Worm (Caenorhabditis elegans): ENCODE results near the gene Y113G7B.11.

Gene Y113G7B.11

DNA sequence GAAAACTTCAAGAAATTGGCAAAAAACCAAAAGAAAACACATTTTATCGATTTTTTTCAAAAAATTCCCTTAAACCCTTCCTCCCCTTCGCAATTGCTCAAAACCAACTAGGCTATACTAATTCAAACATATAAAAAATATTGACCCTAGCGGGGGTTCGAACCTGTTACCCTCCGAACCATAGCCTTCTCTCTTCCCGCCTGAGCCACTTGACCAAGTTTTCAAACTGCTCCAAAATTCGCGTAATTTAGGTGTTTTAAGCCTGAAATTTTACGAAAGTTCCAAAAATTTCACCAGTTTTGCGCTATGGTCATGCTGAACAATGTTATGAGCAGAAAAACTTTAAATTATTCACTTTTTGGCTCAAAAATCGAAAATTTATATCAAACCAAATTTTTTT, 19.3 kb upstream of the Y113G7B.11 start (continued):
- no peak for TF ChIP-seq ceh-100 (GFP tag; IDR thresholded peaks at IDR 0.05)
- TF ChIP-seq attf-5 (GFP tag; optimal IDR thresholded peaks at IDR 0.05), result peak; percentile 7
- TF ChIP-seq hmg-1.2 (GFP tag; IDR thresholded peaks at IDR 0.05), result no peak
- TF ChIP-seq Y53F4B.3 (GFP tag; IDR thresholded peaks at IDR 0.05), result no peak
- TF ChIP-seq ztf-3 (GFP tag; optimal IDR thresholded peaks at IDR 0.05), result no peak
- peak; percentile 3 for TF ChIP-seq him-1 (tag; optimal IDR thresholded peaks at IDR 0.05)
- no peak for TF ChIP-seq dpff-1 (tag; optimal IDR thresholded peaks at IDR 0.05)
- TF ChIP-seq nhr-179 (tag; optimal IDR thresholded peaks at IDR 0.05), result no peak
- TF ChIP-seq nfya-2 (GFP tag; IDR thresholded peaks at IDR 0.05), result no peak
- no peak for TF ChIP-seq snpc-3.4 (tag; optimal IDR thresholded peaks at IDR 0.05)
- no peak for TF ChIP-seq F10E7.11 (tag; optimal IDR thresholded peaks at IDR 0.05)
- 0 out of 2 replicates have a peak, but pooled peaks have one; percentile 33 for TF ChIP-seq aptf-3 (GFP tag; IDR thresholded peaks at IDR 0.05)
- TF ChIP-seq ceh-27 (GFP tag; optimal IDR thresholded peaks at IDR 0.05), result no peak
- TF ChIP-seq atf-7 (tag; optimal IDR thresholded peaks at IDR 0.05), result no peak
- no peak for TF ChIP-seq mes-4 (tag; optimal IDR thresholded peaks at IDR 0.05)
- no peak for TF ChIP-seq hmg-20 (GFP tag; IDR thresholded peaks at IDR 0.05)
- no peak for TF ChIP-seq sea-2 (GFP tag; IDR thresholded peaks at IDR 0.05)
- TF ChIP-seq F49E8.2 (tag; optimal IDR thresholded peaks at IDR 0.05; ENCODE audit: insufficient read depth), result no peak
- no peak for TF ChIP-seq ztf-18 (tag; optimal IDR thresholded peaks at IDR 0.05)
- TF ChIP-seq ztf-22 (GFP tag; optimal IDR thresholded peaks at IDR 0.05), result no peak
- no peak for TF ChIP-seq B0035.1 (tag; optimal IDR thresholded peaks at IDR 0.05)
- TF ChIP-seq let-607 (tag; optimal IDR thresholded peaks at IDR 0.05), result no peak
- no peak for TF ChIP-seq T26A5.8 (tag; optimal IDR thresholded peaks at IDR 0.05)
- 0 out of 2 replicates have a peak, but pooled peaks have one; percentile 5 for TF ChIP-seq ztf-25 (GFP tag; IDR thresholded peaks at IDR 0.05)
- TF ChIP-seq ceh-58 (GFP tag; IDR thresholded peaks at IDR 0.05), result no peak
- no peak for TF ChIP-seq efl-1 (GFP tag; optimal IDR thresholded peaks at IDR 0.05)
- no peak for TF ChIP-seq die-1 (tag; optimal IDR thresholded peaks at IDR 0.05)
- TF ChIP-seq Y79H2A.3 (GFP tag; conservative IDR thresholded peaks at IDR 0.05), result no peak
- TF ChIP-seq chd-7 (tag; optimal IDR thresholded peaks at IDR 0.05), result peak; percentile 57
- no peak for TF ChIP-seq F57C9.4 (tag; optimal IDR thresholded peaks at IDR 0.05)
- peak; percentile 27 for TF ChIP-seq B0261.1 (tag; optimal IDR thresholded peaks at IDR 0.05)
- TF ChIP-seq ama-1 (optimal IDR thresholded peaks at IDR 0.05), result no peak
- no peak for TF ChIP-seq ama-1 (GFP tag; optimal IDR thresholded peaks at IDR 0.05)
- no peak for TF ChIP-seq madf-8 (GFP tag; conservative IDR thresholded peaks at IDR 0.05)
- TF ChIP-seq ztf-28 (GFP tag; IDR thresholded peaks at IDR 0.05), result no peak
- no peak for TF ChIP-seq C06A6.2 (GFP tag; conservative IDR thresholded peaks at IDR 0.05)
- TF ChIP-seq Y67H2A.10 (GFP tag; conservative IDR thresholded peaks at IDR 0.05), result no peak
- no peak for TF ChIP-seq bed-1 (GFP tag; IDR thresholded peaks at IDR 0.05)
- no peak for TF ChIP-seq cebp-1 (GFP tag; IDR thresholded peaks at IDR 0.05)
- TF ChIP-seq cebp-1 (tag; optimal IDR thresholded peaks at IDR 0.05), result peak; percentile 21
- no peak for TF ChIP-seq sptf-2 (GFP tag; optimal IDR thresholded peaks at IDR 0.05)
- TF ChIP-seq nhr-27 (tag; optimal IDR thresholded peaks at IDR 0.05), result no peak
- peak; percentile 34; the same call in 1 of the 2 replicates for TF ChIP-seq madf-6 (GFP tag; IDR thresholded peaks at IDR 0.05)
- TF ChIP-seq mxl-1 (tag; optimal IDR thresholded peaks at IDR 0.05), result no peak
- TF ChIP-seq gei-17 (GFP tag; optimal IDR thresholded peaks at IDR 0.05), result no peak
- TF ChIP-seq dox-1 (GFP tag; IDR thresholded peaks at IDR 0.05), result no peak
- 0 out of 2 replicates have a peak, but pooled peaks have one; percentile 8 for TF ChIP-seq D2030.7 (GFP tag; IDR thresholded peaks at IDR 0.05)
- TF ChIP-seq attf-3 (GFP tag; conservative IDR thresholded peaks at IDR 0.05), result no peak
- no peak for TF ChIP-seq snpc-4 (GFP tag; optimal IDR thresholded peaks at IDR 0.05)
- no peak for TF ChIP-seq snpc-4 (tag; optimal IDR thresholded peaks at IDR 0.05)
- no peak for TF ChIP-seq dpl-1 (GFP tag; optimal IDR thresholded peaks at IDR 0.05)

Data from whole organism, young adult.